Fruit fly (Drosophila melanogaster) whole organism, adult: ENCODE measurements around the gene tplus3a.

Experiments
- CG11617 ChIP-seq: fragments of 200-800 bp; sonication (Bioruptor generic); optimal IDR thresholded peaks from 2 replicates; lab custom pipeline; 2017; ENCODE audit warnings: mild to moderate bottlenecking, missing biosample characterization, missing genetic modification reagents, missing genetic modification characterization
- CG12768 ChIP-seq: fragments of 200-800 bp; sonication (Bioruptor generic); optimal IDR thresholded peaks from 2 replicates; lab custom pipeline; 2017; ENCODE audit warnings: missing biosample characterization, missing genetic modification characterization, mild to moderate bottlenecking, moderate library complexity, missing genetic modification reagents
- CG1620 ChIP-seq: fragments of 200-800 bp; sonication (Bioruptor generic); optimal IDR thresholded peaks from 2 replicates; lab custom pipeline; 2016; ENCODE audit warnings: missing biosample characterization, missing genetic modification characterization
- CG5204 ChIP-seq: fragments of 200-800 bp; sonication (Bioruptor generic); optimal IDR thresholded peaks from 2 replicates; lab custom pipeline; 2016; ENCODE audit warnings: missing biosample characterization, missing genetic modification characterization
- CG7045 ChIP-seq: fragments of 200-800 bp; sonication (Bioruptor generic); optimal IDR thresholded peaks from 2 replicates; lab custom pipeline; 2017; ENCODE audit warnings: missing biosample characterization, mild to moderate bottlenecking, missing genetic modification characterization
- Clk ChIP-seq: fragments of 200-800 bp; sonication (Bioruptor generic); optimal IDR thresholded peaks from 2 replicates; lab custom pipeline; 2017; ENCODE audit warnings: missing biosample characterization, missing genetic modification characterization
- bab1 ChIP-seq: fragments of 200-800 bp; sonication (Bioruptor generic); optimal IDR thresholded peaks from 3 replicates; lab custom pipeline; 2019; ENCODE audit warnings: missing biosample characterization, mild to moderate bottlenecking, missing genetic modification characterization, moderate library complexity
- kay ChIP-seq: fragments of 200-800 bp; sonication (Bioruptor generic); peaks from one replicate; lab custom pipeline; 2016; ENCODE audit warnings: missing biosample characterization, missing genetic modification characterization, borderline replicate concordance
- ovo ChIP-seq: fragments of 200-800 bp; sonication (Bioruptor generic); optimal IDR thresholded peaks from 2 replicates; lab custom pipeline; 2016; ENCODE audit warnings: missing biosample characterization, missing genetic modification characterization
- tj ChIP-seq: fragments of 200-800 bp; sonication (Bioruptor generic); optimal IDR thresholded peaks from 3 replicates; lab custom pipeline; 2017; ENCODE audit warnings: missing biosample characterization, mild to moderate bottlenecking, missing genetic modification characterization, moderate library complexity
- toe ChIP-seq: fragments of 200-800 bp; sonication (Bioruptor generic); optimal IDR thresholded peaks from 2 replicates; lab custom pipeline; 2016; ENCODE audit warnings: missing biosample characterization, missing genetic modification characterization

DNA sequence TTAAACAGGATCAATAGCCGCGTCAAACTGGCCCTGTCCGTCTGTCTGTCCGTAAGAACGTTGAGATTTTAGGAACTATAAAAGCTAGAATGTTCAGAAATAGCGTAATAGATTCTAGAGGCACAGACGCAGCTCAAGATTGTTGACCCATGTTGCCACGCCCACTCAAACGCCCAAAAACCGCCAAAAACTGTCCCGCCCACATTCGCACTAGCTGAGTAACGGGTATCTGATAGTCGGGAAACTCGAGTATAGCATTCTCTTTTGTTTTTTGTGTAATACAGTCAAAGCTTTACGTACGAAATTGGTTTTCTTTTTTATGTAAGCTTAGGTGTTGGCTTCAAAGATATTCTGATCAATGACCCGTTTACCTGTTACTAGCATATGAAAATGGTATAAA lies 11.1 kb upstream of the tplus3a start:
- TF ChIP-seq kay (GFP tag; lab: Kevin White, UChicago) (no peak), bab1 (no peak), CG7045 (no peak), ovo (GFP tag; lab: Kevin White, UChicago) (no peak), Clk (no peak), toe (GFP tag; lab: Kevin White, UChicago) (no peak), CG11617 (GFP tag; lab: Kevin White, UChicago) (no peak), CG1620 (GFP tag; lab: Kevin White, UChicago) (no peak), CG12768 (GFP tag; lab: Kevin White, UChicago) (no peak), tj (GFP tag; lab: Kevin White, UChicago) (no peak), CG5204 (GFP tag; lab: Kevin White, UChicago) (no peak)
